Worm (Caenorhabditis elegans): ENCODE data around the gene idpa-2.
A peak's percentile ranks its signal among the peaks of the same experiment; 100 is the strongest.

idpa-2 gene

ce11 chrII:8796391-8796790 is 3.9 kb upstream of the idpa-2 start (continued):
- TF ChIP-seq saeg-2 (GFP tag; IDR thresholded peaks at IDR 0.05) (no peak), dmd-8 (GFP tag; IDR thresholded peaks at IDR 0.05) (0 out of 2 replicates have a peak, but pooled peaks have one; percentile 55), lir-3 (tag; optimal IDR thresholded peaks at IDR 0.05) (no peak), daf-8 (GFP tag; IDR thresholded peaks at IDR 0.05) (no peak), ama-1 (optimal IDR thresholded peaks at IDR 0.05) (no peak), lin-38 (GFP tag; IDR thresholded peaks at IDR 0.05) (no peak), fkh-10 (GFP tag; optimal IDR thresholded peaks at IDR 0.05) (peak; percentile 96), fos-1 (tag; optimal IDR thresholded peaks at IDR 0.05) (no peak), nhr-48 (tag; optimal IDR thresholded peaks at IDR 0.05) (peak; percentile 54), attf-4 (tag; optimal IDR thresholded peaks at IDR 0.05) (no peak), nhr-102 (tag; optimal IDR thresholded peaks at IDR 0.05) (no peak), lim-7 (GFP tag; IDR thresholded peaks at IDR 0.05) (no peak), hif-1 (tag; optimal IDR thresholded peaks at IDR 0.05) (peak in 1 of 2 experiments; percentile 76), duxl-1 (tag; optimal IDR thresholded peaks at IDR 0.05; ENCODE audit: poor library complexity) (no peak), jun-1 (tag; optimal IDR thresholded peaks at IDR 0.05) (no peak), php-3 (GFP tag; IDR thresholded peaks at IDR 0.05) (no peak), nhr-42 (GFP tag; IDR thresholded peaks at IDR 0.05) (no peak), D1046.2 (GFP tag; IDR thresholded peaks at IDR 0.05) (no peak), ZK546.5 (tag; optimal IDR thresholded peaks at IDR 0.05) (no peak), lin-15B (tag; optimal IDR thresholded peaks at IDR 0.05) (no peak), mdl-1 (tag; optimal IDR thresholded peaks at IDR 0.05) (peak; percentile 3 to 76), dmd-9 (GFP tag; IDR thresholded peaks at IDR 0.05) (no peak), madf-5 (GFP tag; IDR thresholded peaks at IDR 0.05) (no peak), snpc-4 (tag; optimal IDR thresholded peaks at IDR 0.05) (no peak), mes-2 (tag; optimal IDR thresholded peaks at IDR 0.05; ENCODE audit: poor library complexity, severe bottlenecking) (no peak), dpl-1 (GFP tag; optimal IDR thresholded peaks at IDR 0.05) (no peak), dve-1 (tag; optimal IDR thresholded peaks at IDR 0.05; ENCODE audit: insufficient read depth) (no peak), Y105C5A.15 (GFP tag; IDR thresholded peaks at IDR 0.05) (no peak)

ce11 chrII:8795227-8795626 is 2.7 kb upstream of the idpa-2 start:
- TF ChIP-seq dmd-8 (GFP tag; IDR thresholded peaks at IDR 0.05) (no peak), Y5F2A.4 (GFP tag; optimal IDR thresholded peaks at IDR 0.05) (no peak), ztf-7 (tag; optimal IDR thresholded peaks at IDR 0.05) (no peak), F49E8.2 (tag; optimal IDR thresholded peaks at IDR 0.05; ENCODE audit: borderline replicate concordance) (no peak), T20F7.1 (GFP tag; optimal IDR thresholded peaks at IDR 0.05) (no peak), lin-15B (tag; optimal IDR thresholded peaks at IDR 0.05) (no peak), egl-43 (GFP tag; IDR thresholded peaks at IDR 0.05) (no peak), dmd-6 (GFP tag; IDR thresholded peaks at IDR 0.05) (no peak), F37D6.2 (tag; optimal IDR thresholded peaks at IDR 0.05) (no peak), mdt-29 (GFP tag; IDR thresholded peaks at IDR 0.05) (no peak)

ce11 chrII:8794072-8794471 is 1.5 kb upstream of the idpa-2 start, which contains the start of gene F07H5.7:
Gene F07H5.7, minus strand, starts transcription at chrII:8794172.
- no peak for TF ChIP-seq lir-3 (tag; optimal IDR thresholded peaks at IDR 0.05)
- TF ChIP-seq dmd-6 (GFP tag; IDR thresholded peaks at IDR 0.05) = no peak

DNA sequence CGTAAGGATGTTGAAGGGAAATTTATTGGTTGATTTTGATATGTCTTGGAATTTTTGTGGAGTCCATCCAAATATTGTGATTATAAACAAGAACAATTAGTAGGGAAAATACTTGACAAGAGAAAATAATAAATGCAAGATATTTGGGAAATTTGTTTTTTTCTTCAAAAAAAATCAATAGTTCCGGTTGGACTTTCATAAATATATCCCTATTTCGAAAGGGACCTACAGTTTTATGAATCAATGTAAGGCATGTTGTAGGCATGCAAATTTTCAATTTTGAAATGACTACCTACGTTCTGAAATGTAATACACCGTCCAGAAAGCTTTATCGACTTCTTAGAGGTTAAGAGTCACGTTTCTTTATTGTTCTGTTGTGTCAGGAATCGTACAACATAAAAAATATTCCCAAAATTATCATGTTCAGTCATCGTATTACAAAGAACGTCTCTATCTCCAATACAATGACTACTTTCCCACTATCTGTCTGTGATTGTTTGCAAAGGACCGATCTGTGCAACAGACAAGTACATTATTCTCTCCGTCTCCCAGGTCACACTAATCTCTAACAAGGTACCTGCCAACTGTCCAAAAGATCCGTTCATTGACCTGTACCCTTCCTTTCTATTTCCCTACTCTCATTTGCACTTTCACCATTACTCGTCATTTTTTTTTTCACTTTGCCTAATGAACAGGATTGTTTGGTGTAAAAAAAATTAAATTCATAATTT is 2.5 kb downstream of the idpa-2 start, which contains the start of gene F07H5.13:
Gene F07H5.13, plus strand, starts transcription at position 730 of the 731 bp plus-strand sequence.
- no peak for TF ChIP-seq tag-97 (GFP tag; IDR thresholded peaks at IDR 0.05)
- peak; percentile 71 for TF ChIP-seq nhr-102 (tag; optimal IDR thresholded peaks at IDR 0.05)
- no peak for TF ChIP-seq zip-2 (tag; optimal IDR thresholded peaks at IDR 0.05)
- no peak for TF ChIP-seq zfp-2 (tag; optimal IDR thresholded peaks at IDR 0.05)
- no peak for TF ChIP-seq dmd-8 (GFP tag; IDR thresholded peaks at IDR 0.05)
- no peak for TF ChIP-seq nhr-10 (tag; optimal IDR thresholded peaks at IDR 0.05)
- no peak for TF ChIP-seq lim-7 (GFP tag; IDR thresholded peaks at IDR 0.05)
- TF ChIP-seq dpl-1 (GFP tag; optimal IDR thresholded peaks at IDR 0.05) = no peak
- TF ChIP-seq ceh-32 (tag; optimal IDR thresholded peaks at IDR 0.05; ENCODE audit: poor library complexity) = no peak
- no peak for TF ChIP-seq F26F4.8 (GFP tag; conservative IDR thresholded peaks at IDR 0.05)
- no peak for TF ChIP-seq zag-1 (tag; optimal IDR thresholded peaks at IDR 0.05)
- TF ChIP-seq lsy-2 (tag; optimal IDR thresholded peaks at IDR 0.05) = peak; percentile 20 to 80
- TF ChIP-seq nhr-28 (tag; optimal IDR thresholded peaks at IDR 0.05) = no peak
- no peak for TF ChIP-seq unc-130 (GFP tag; optimal IDR thresholded peaks at IDR 0.05)
- no peak for TF ChIP-seq cey-2 (tag; optimal IDR thresholded peaks at IDR 0.05; ENCODE audit: borderline replicate concordance, insufficient read depth)

Data from whole organism, L4 larva.